Worm (Caenorhabditis elegans) whole organism, young adult: Measurements from ENCODE around the gene sru-1.

Experiments
- B0336.3 ChIP-seq: fragments of 200-800 bp; sonication (Bioruptor generic); IDR thresholded peaks from 2 replicates; pipeline ENCODE4 v1.3.6; 2022; ENCODE audit warnings: missing genetic modification characterization, missing compliant biosample characterization
- F52B5.7 ChIP-seq: sonication (generic microtip); optimal IDR thresholded peaks from 2 replicates; lab custom pipeline; 2016; ENCODE audit warnings: mild to moderate bottlenecking, missing genetic modification characterization, missing compliant biosample characterization
- F57A8.1 ChIP-seq: fragments of 200-800 bp; sonication (Bioruptor generic); optimal IDR thresholded peaks from 2 replicates; lab custom pipeline; 2018; ENCODE audit warnings: mild to moderate bottlenecking, missing genetic modification characterization, moderate library complexity, missing compliant biosample characterization
- aptf-3 ChIP-seq: fragments of 200-800 bp; sonication (Bioruptor generic); IDR thresholded peaks from 2 replicates; pipeline ENCODE4 v1.3.6; 2022; ENCODE audit warnings: missing genetic modification characterization, missing compliant biosample characterization
- bed-2 ChIP-seq: fragments of 200-800 bp; sonication (Bioruptor generic); IDR thresholded peaks from 2 replicates; pipeline ENCODE4 v1.3.6; 2022; ENCODE audit warnings: missing genetic modification reagents, missing genetic modification characterization, missing compliant biosample characterization
- chd-7 ChIP-seq: sonication (generic microtip); optimal IDR thresholded peaks from 2 replicates; lab custom pipeline; 2016; ENCODE audit warnings: mild to moderate bottlenecking, missing genetic modification characterization, moderate library complexity, missing compliant biosample characterization
- egrh-3 ChIP-seq: fragments of 200-800 bp; sonication (Bioruptor generic); IDR thresholded peaks from 2 replicates; pipeline ENCODE4 v1.3.6; 2022; ENCODE audit warnings: missing genetic modification reagents, missing genetic modification characterization, missing compliant biosample characterization
- gei-17 ChIP-seq: fragments of 200-800 bp; sonication (Bioruptor generic); optimal IDR thresholded peaks from 2 replicates; lab custom pipeline; 2018; ENCODE audit warnings: mild to moderate bottlenecking, missing genetic modification characterization, missing compliant biosample characterization
- lir-1 ChIP-seq: fragments of 200-800 bp; sonication (Bioruptor generic); conservative IDR thresholded peaks from 2 replicates; pipeline ENCODE4 v1.3.6; 2022; ENCODE audit warnings: missing genetic modification reagents, missing genetic modification characterization, missing compliant biosample characterization
- nfya-1 ChIP-seq: sonication (generic microtip); optimal IDR thresholded peaks from 2 replicates; lab custom pipeline; 2017; ENCODE audit warnings: antibody characterized with exemption, missing compliant biosample characterization, missing genetic modification characterization, borderline replicate concordance; ENCODE audit not compliant: insufficient read depth

DNA sequence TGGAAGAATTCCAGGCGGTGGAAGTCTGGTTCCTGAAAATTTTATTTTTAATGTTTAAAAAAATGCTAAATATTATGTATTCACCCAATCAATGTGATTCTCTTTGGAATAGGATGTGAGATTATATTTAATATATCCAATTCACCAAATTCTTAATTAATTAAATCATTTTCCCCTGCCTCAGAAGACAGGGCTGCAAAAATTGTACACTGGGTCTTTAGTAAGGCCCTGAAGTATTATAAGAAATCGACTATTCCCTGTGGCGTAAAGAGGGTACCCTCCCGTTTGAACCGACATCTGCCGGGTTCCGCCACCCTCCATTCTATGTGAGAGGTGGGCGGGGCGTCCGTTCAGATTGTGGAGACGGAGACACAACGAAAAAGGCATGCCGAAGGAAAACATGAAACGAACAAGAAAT is 22.8 kb downstream of the sru-1 start:
- TF ChIP-seq nfya-1 (no peak), bed-2 (GFP tag; lab: Robert Waterston, UW) (no peak), chd-7 (tag; lab: Kevin White, UChicago) (peak; percentile 57), F52B5.7 (tag; lab: Kevin White, UChicago) (peak; percentile 24), lir-1 (no peak), gei-17 (GFP tag; lab: Kevin White, UChicago) (peak; percentile 55), aptf-3 (GFP tag; lab: Robert Waterston, UW) (no peak), F57A8.1 (GFP tag; lab: Kevin White, UChicago) (no peak), B0336.3 (peak; percentile 94), egrh-3 (GFP tag; lab: Robert Waterston, UW) (no peak)
